Worm (Caenorhabditis elegans): Measurements from ENCODE around the gene unc-84.

- TF ChIP-seq snpc-3.4 (tag; optimal IDR thresholded peaks at IDR 0.05): no peak
- TF ChIP-seq F23B12.7 (tag; optimal IDR thresholded peaks at IDR 0.05; ENCODE audit: insufficient read depth): no peak
- no peak for TF ChIP-seq snpc-1.1 (tag; optimal IDR thresholded peaks at IDR 0.05; ENCODE audit: insufficient read depth)
- no peak for TF ChIP-seq unc-62 (GFP tag; optimal IDR thresholded peaks at IDR 0.05)
- no peak for TF ChIP-seq mxl-1 (tag; optimal IDR thresholded peaks at IDR 0.05)
- TF ChIP-seq snpc-4 (GFP tag; optimal IDR thresholded peaks at IDR 0.05): no peak
- TF ChIP-seq snpc-4 (tag; optimal IDR thresholded peaks at IDR 0.05): no peak
- no peak for TF ChIP-seq Y53F4B.3 (GFP tag; IDR thresholded peaks at IDR 0.05)
- TF ChIP-seq dpff-1 (tag; optimal IDR thresholded peaks at IDR 0.05): no peak
Measured at ce11 chrX:13596003-13596767, 11.6 kb downstream of the unc-84 start, which contains the start of gene F54B11.5.
